Worm (Caenorhabditis elegans) whole organism, L3 larva: ENCODE measurements around the gene Y16B4A.2.

Experiments
- aly-2 ChIP-seq: fragments of 150-350 bp; optimal IDR thresholded peaks from 2 replicates; lab custom pipeline; 2014; ENCODE audit warnings: missing biosample characterization, missing genetic modification characterization
- ceh-9 ChIP-seq: sonication (generic microtip); optimal IDR thresholded peaks from 2 replicates; lab custom pipeline; 2018; ENCODE audit warnings: missing biosample characterization, missing genetic modification characterization
- egl-27 ChIP-seq: sonication (generic microtip); optimal IDR thresholded peaks from 4 replicates; lab custom pipeline; 2017; ENCODE audit warnings: missing biosample characterization, missing genetic modification reagents, missing genetic modification characterization
- fos-1 ChIP-seq: fragments of 150-350 bp; optimal IDR thresholded peaks from 2 replicates; lab custom pipeline; 2014; ENCODE audit warnings: missing biosample characterization, missing genetic modification characterization
- jun-1 ChIP-seq: fragments of 150-350 bp; optimal IDR thresholded peaks from 2 replicates; lab custom pipeline; 2014; ENCODE audit warnings: missing biosample characterization, missing genetic modification reagents, missing genetic modification characterization
- mml-1 ChIP-seq: fragments of 150-350 bp; sonication (generic microtip); optimal IDR thresholded peaks from 3 replicates; lab custom pipeline; 2014; ENCODE audit warnings: missing biosample characterization, missing genetic modification characterization
- snpc-4 ChIP-seq: fragments of 150-350 bp; optimal IDR thresholded peaks from 2 replicates; lab custom pipeline; 2014; ENCODE audit warnings: missing biosample characterization, missing genetic modification characterization
- tbx-2 ChIP-seq: sonication (generic microtip); optimal IDR thresholded peaks from 2 replicates; lab custom pipeline; 2016; ENCODE audit warnings: mild to moderate bottlenecking, missing genetic modification characterization, missing compliant biosample characterization
- unc-62 ChIP-seq: fragments of 150-350 bp; sonication (generic microtip); optimal IDR thresholded peaks from 4 replicates; lab custom pipeline; 2014; ENCODE audit warnings: missing biosample characterization, missing genetic modification reagents, missing genetic modification characterization
- ztf-4 ChIP-seq: fragments of 150-350 bp; optimal IDR thresholded peaks from 2 replicates; lab custom pipeline; 2014; ENCODE audit warnings: missing biosample characterization, missing genetic modification characterization

DNA sequence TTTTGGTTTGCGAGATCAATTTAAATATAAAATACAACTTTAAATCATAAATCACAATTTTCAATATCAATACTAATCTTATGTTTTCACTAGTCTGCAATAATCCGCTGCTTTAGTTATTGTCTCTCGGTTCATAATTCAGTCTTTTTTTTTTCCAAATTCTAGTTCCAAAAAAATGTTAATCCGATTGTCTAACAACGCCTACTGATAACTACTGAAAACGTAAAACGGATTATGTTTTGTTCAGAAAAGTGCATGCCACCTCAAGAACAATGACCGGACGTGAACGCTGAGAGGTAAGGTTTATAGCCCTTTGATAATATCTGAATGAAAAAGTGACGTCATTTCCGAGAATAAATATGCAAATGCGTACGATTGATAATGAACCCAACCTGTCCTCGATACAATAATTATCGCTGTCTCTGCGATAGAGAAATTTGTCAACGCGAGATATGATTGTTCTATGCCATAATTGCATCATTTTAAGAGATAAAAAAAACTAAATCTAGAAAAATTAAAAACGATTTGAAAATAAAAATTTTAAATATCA is 21.6 kb upstream of the Y16B4A.2 start, which contains the start of gene sprr-2:
- no peak for TF ChIP-seq snpc-4
- no peak for TF ChIP-seq jun-1 (tag; lab: Kevin White, UChicago)
- TF ChIP-seq tbx-2 (tag; lab: Kevin White, UChicago) = no peak
- TF ChIP-seq unc-62 (GFP tag; lab: Kevin White, UChicago) = no peak
- TF ChIP-seq ceh-9 (tag; lab: Kevin White, UChicago) = no peak
- no peak for TF ChIP-seq aly-2 (tag; lab: Kevin White, UChicago)
- no peak for TF ChIP-seq fos-1 (tag; lab: Kevin White, UChicago)
- TF ChIP-seq mml-1 (tag; lab: Kevin White, UChicago) = no peak
- TF ChIP-seq ztf-4 (tag; lab: Kevin White, UChicago) = no peak
- no peak for TF ChIP-seq egl-27 (tag; lab: Kevin White, UChicago)
